Fruit fly (Drosophila melanogaster): ENCODE measurements around the gene CG1958.

The CG1958 gene

dm6 chrX:7293874-7294559, 27.3 kb downstream of the CG1958 start (continued):
- TF ChIP-seq CG12659 (GFP tag; optimal IDR thresholded peaks at IDR 0.05), result peak; percentile 90
- TF ChIP-seq Poxn (GFP tag; IDR thresholded peaks at IDR 0.05), result no peak
- no peak for TF ChIP-seq CHES-1-like (GFP tag; optimal IDR thresholded peaks at IDR 0.05)
- no peak for TF ChIP-seq NK7.1 (GFP tag; optimal IDR thresholded peaks at IDR 0.05)
- TF ChIP-seq caup (GFP tag; optimal IDR thresholded peaks at IDR 0.05; ENCODE audit: severe bottlenecking), result peak; percentile 77
- no peak for TF ChIP-seq sima (GFP tag; optimal IDR thresholded peaks at IDR 0.05)
- TF ChIP-seq crc (GFP tag; optimal IDR thresholded peaks at IDR 0.05), result no peak
- peak; percentile 79 for TF ChIP-seq fd64A (GFP tag; optimal IDR thresholded peaks at IDR 0.05)
- peak; percentile 61 for TF ChIP-seq Kr (GFP tag; optimal IDR thresholded peaks at IDR 0.05)
- TF ChIP-seq gsb-n (tag; optimal IDR thresholded peaks at IDR 0.05), result peak; percentile 94
- TF ChIP-seq unc-4 (GFP tag; IDR thresholded peaks at IDR 0.05; ENCODE audit: partially characterized antibody), result no peak
- TF ChIP-seq Blimp-1 (GFP tag; optimal IDR thresholded peaks at IDR 0.05), result peak; percentile 93
- TF ChIP-seq CG6813 (GFP tag; optimal IDR thresholded peaks at IDR 0.05), result peak; percentile 88
- TF ChIP-seq chn (GFP tag; optimal IDR thresholded peaks at IDR 0.05), result peak; percentile 8
- peak; percentile 94 for TF ChIP-seq CG6254 (GFP tag; optimal IDR thresholded peaks at IDR 0.05)
- peak; percentile 95 for TF ChIP-seq CoRest (tag; optimal IDR thresholded peaks at IDR 0.05)

dm6 chrX:7295973-7296372, 29.3 kb downstream of the CG1958 start:
- TF ChIP-seq row (GFP tag; IDR thresholded peaks at IDR 0.05) (no peak), sd (tag; optimal IDR thresholded peaks at IDR 0.05) (peak; percentile 7), CG6683 (GFP tag; optimal IDR thresholded peaks at IDR 0.05) (no peak), CG17829 (tag; optimal IDR thresholded peaks at IDR 0.05) (no peak), CG4424 (GFP tag; optimal IDR thresholded peaks at IDR 0.05) (no peak), CG34422 (GFP tag; IDR thresholded peaks at IDR 0.05) (no peak), da (GFP tag; optimal IDR thresholded peaks at IDR 0.05) (no peak), Myb (GFP tag; optimal IDR thresholded peaks at IDR 0.05) (no peak), stc (GFP tag; IDR thresholded peaks at IDR 0.05) (no peak), grn (GFP tag; optimal IDR thresholded peaks at IDR 0.05) (peak; percentile 83), Med (GFP tag) (peak; percentile 55), toy (GFP tag; IDR thresholded peaks at IDR 0.05) (no peak), Sox100B (GFP tag; optimal IDR thresholded peaks at IDR 0.05) (no peak), kni (GFP tag; optimal IDR thresholded peaks at IDR 0.05) (peak; percentile 79), CG1603 (tag; optimal IDR thresholded peaks at IDR 0.05) (no peak), CG12744 (GFP tag; optimal IDR thresholded peaks at IDR 0.05) (no peak), sima (GFP tag; optimal IDR thresholded peaks at IDR 0.05) (no peak), pros (GFP tag; optimal IDR thresholded peaks at IDR 0.05) (no peak), BtbVII (GFP tag; optimal IDR thresholded peaks at IDR 0.05) (no peak)

- no peak for TF ChIP-seq so (GFP tag; IDR thresholded peaks at IDR 0.05)
- no peak for TF ChIP-seq CoRest (tag; optimal IDR thresholded peaks at IDR 0.05)
- peak; percentile 70 for TF ChIP-seq CG15479 (GFP tag; optimal IDR thresholded peaks at IDR 0.05)
- no peak for TF ChIP-seq CG3163 (GFP tag; optimal IDR thresholded peaks at IDR 0.05)
- TF ChIP-seq lmd (GFP tag; IDR thresholded peaks at IDR 0.05), result no peak
- no peak for TF ChIP-seq Dek (tag; optimal IDR thresholded peaks at IDR 0.05)
- TF ChIP-seq cad (GFP tag; optimal IDR thresholded peaks at IDR 0.05), result peak; percentile 97
- peak in 1 of 2 experiments; percentile 85 for TF ChIP-seq tll (GFP tag; optimal IDR thresholded peaks at IDR 0.05)
- no peak for TF ChIP-seq CG12744 (GFP tag; optimal IDR thresholded peaks at IDR 0.05)
- no peak for TF ChIP-seq stwl (tag; optimal IDR thresholded peaks at IDR 0.05)
- TF ChIP-seq CG18011 (GFP tag; optimal IDR thresholded peaks at IDR 0.05), result no peak
- peak; percentile 56 for TF ChIP-seq zen (tag; optimal IDR thresholded peaks at IDR 0.05)
- no peak for TF ChIP-seq sug (tag; optimal IDR thresholded peaks at IDR 0.05)
- TF ChIP-seq CG7271 (tag; optimal IDR thresholded peaks at IDR 0.05), result peak; percentile 76
- TF ChIP-seq bigmax (GFP tag; optimal IDR thresholded peaks at IDR 0.05), result no peak
- TF ChIP-seq H2.0 (GFP tag; IDR thresholded peaks at IDR 0.05), result no peak
These were observed 30.1 kb downstream of the CG1958 start for dm6 chrX:7296721-7297227.

Data from whole organism, embryonic.